Fruit fly (Drosophila melanogaster) whole organism, pupa: ENCODE measurements around the gene Smox.

Experiments
- CG10348 ChIP-seq: fragments of 200-800 bp; sonication (Bioruptor generic); IDR thresholded peaks from 2 replicates; pipeline ENCODE4 v1.3.6; 2022; ENCODE audit warnings: missing biosample characterization, missing genetic modification characterization
- CG12605 ChIP-seq: fragments of 200-800 bp; sonication (Bioruptor generic); IDR thresholded peaks from 2 replicates; pipeline ENCODE4 v1.3.6; 2022; ENCODE audit warnings: missing biosample characterization, missing genetic modification characterization
- CG13204 ChIP-seq: fragments of 200-800 bp; sonication (Bioruptor generic); optimal IDR thresholded peaks from 2 replicates; lab custom pipeline; 2018; ENCODE audit warnings: missing biosample characterization, mild to moderate bottlenecking, missing genetic modification characterization, moderate library complexity
- CG14655 ChIP-seq: fragments of 200-800 bp; sonication (Bioruptor generic); optimal IDR thresholded peaks from 3 replicates; lab custom pipeline; 2017; ENCODE audit warnings: mild to moderate bottlenecking, missing biosample characterization, missing genetic modification reagents, missing genetic modification characterization
- CG15710 ChIP-seq: fragments of 200-800 bp; sonication (Bioruptor generic); optimal IDR thresholded peaks from 2 replicates; lab custom pipeline; 2018; ENCODE audit warnings: missing biosample characterization, mild to moderate bottlenecking, missing genetic modification characterization, moderate library complexity
- CG17806 ChIP-seq: fragments of 200-800 bp; sonication (Bioruptor generic); optimal IDR thresholded peaks from 2 replicates; lab custom pipeline; 2018; ENCODE audit warnings: missing biosample characterization, mild to moderate bottlenecking, missing genetic modification characterization, moderate library complexity
- CG32121 ChIP-seq: fragments of 200-800 bp; sonication (Bioruptor generic); IDR thresholded peaks from 2 replicates; pipeline ENCODE4 v1.3.6; 2022; ENCODE audit warnings: missing biosample characterization, missing genetic modification characterization
- CG34367 ChIP-seq: fragments of 200-800 bp; sonication (Bioruptor generic); optimal IDR thresholded peaks from 2 replicates; lab custom pipeline; 2018; ENCODE audit warnings: missing biosample characterization, mild to moderate bottlenecking, missing genetic modification characterization
- CG4496 ChIP-seq: fragments of 200-800 bp; sonication (Bioruptor generic); IDR thresholded peaks from 3 replicates; pipeline ENCODE4 v1.3.6; 2022; ENCODE audit warnings: missing biosample characterization, missing genetic modification characterization
- CG8159 ChIP-seq: fragments of 200-800 bp; sonication (Bioruptor generic); optimal IDR thresholded peaks from 3 replicates; lab custom pipeline; 2018; ENCODE audit warnings: missing biosample characterization, mild to moderate bottlenecking, missing genetic modification characterization, moderate library complexity
- CG8301 ChIP-seq: fragments of 200-800 bp; sonication (Bioruptor generic); optimal IDR thresholded peaks from 2 replicates; lab custom pipeline; 2018; ENCODE audit warnings: missing biosample characterization, mild to moderate bottlenecking, missing genetic modification characterization
- CG9948 ChIP-seq: fragments of 200-800 bp; sonication (Bioruptor generic); optimal IDR thresholded peaks from 2 replicates; lab custom pipeline; 2018; ENCODE audit warnings: missing biosample characterization, mild to moderate bottlenecking, missing genetic modification characterization, moderate library complexity
- D1 ChIP-seq: fragments of 200-800 bp; sonication (Bioruptor generic); optimal IDR thresholded peaks from 2 replicates; lab custom pipeline; 2018; ENCODE audit warnings: missing biosample characterization, mild to moderate bottlenecking, missing genetic modification characterization, moderate library complexity
- EcR ChIP-seq: fragments of 200-800 bp; sonication (Bioruptor generic); optimal IDR thresholded peaks from 3 replicates; lab custom pipeline; 2019; ENCODE audit warnings: missing biosample characterization, missing genetic modification characterization, mild to moderate bottlenecking, moderate library complexity, missing genetic modification reagents
- Ets98B ChIP-seq: fragments of 200-800 bp; sonication (Bioruptor generic); IDR thresholded peaks from 2 replicates; pipeline ENCODE4 v1.3.6; 2022; ENCODE audit warnings: missing biosample characterization, missing genetic modification characterization
- Pif1A ChIP-seq: fragments of 200-800 bp; sonication (Bioruptor generic); optimal IDR thresholded peaks from 3 replicates; lab custom pipeline; 2016; ENCODE audit warnings: missing biosample characterization, missing genetic modification characterization
- Pif1B ChIP-seq: fragments of 200-800 bp; sonication (Bioruptor generic); optimal IDR thresholded peaks from 3 replicates; lab custom pipeline; 2016; ENCODE audit warnings: missing biosample characterization, missing genetic modification characterization
- Snoo ChIP-seq: fragments of 200-800 bp; sonication (Bioruptor generic); optimal IDR thresholded peaks from 3 replicates; lab custom pipeline; 2017; ENCODE audit warnings: missing biosample characterization, mild to moderate bottlenecking, missing genetic modification characterization, inconsistent platforms
- fd96Ca ChIP-seq: fragments of 200-800 bp; sonication (Bioruptor generic); IDR thresholded peaks from 3 replicates; pipeline ENCODE4 v1.3.6; 2022; ENCODE audit warnings: missing biosample characterization, missing genetic modification characterization
- gl ChIP-seq: fragments of 200-800 bp; sonication (Bioruptor generic); optimal IDR thresholded peaks from 2 replicates; lab custom pipeline; 2018; ENCODE audit warnings: missing biosample characterization, mild to moderate bottlenecking, missing genetic modification characterization
- rn ChIP-seq: fragments of 200-800 bp; sonication (Bioruptor generic); IDR thresholded peaks from 2 replicates; pipeline ENCODE4 v1.3.6; 2022; ENCODE audit warnings: missing biosample characterization, missing genetic modification characterization

The Smox gene

dm6 chrX:8126149-8126548, 15.9 kb downstream of the Smox start:
- TF ChIP-seq fd96Ca: peak; percentile 42; the same call in 1 of the 3 replicates
- peak; percentile 30 for TF ChIP-seq Ets98B (GFP tag; lab: Robert Waterston, UW)
- TF ChIP-seq D1 (tag; lab: Kevin White, UChicago): no peak
- peak; percentile 28 for TF ChIP-seq CG8301 (tag; lab: Kevin White, UChicago)
- TF ChIP-seq, all 21 proteins: peak for 3

dm6 chrX:8125224-8125649, 16.8 kb downstream of the Smox start:
- TF ChIP-seq CG14655 (GFP tag; lab: Kevin White, UChicago) (peak; percentile 45), CG8159 (tag; lab: Kevin White, UChicago) (no peak), gl (tag; lab: Kevin White, UChicago) (no peak), fd96Ca (no peak), EcR (no peak), CG17806 (tag; lab: Kevin White, UChicago) (no peak), Pif1B (no peak), CG34367 (no peak), D1 (tag; lab: Kevin White, UChicago) (no peak), CG9948 (tag; lab: Kevin White, UChicago) (no peak), Pif1A (GFP tag; lab: Kevin White, UChicago) (no peak), CG15710 (tag; lab: Kevin White, UChicago) (no peak), CG4496 (GFP tag; lab: Robert Waterston, UW) (0 out of 3 replicates have a peak, but pooled peaks have one; percentile 37), CG32121 (GFP tag; lab: Robert Waterston, UW) (peak; percentile 24; the same call in 1 of the 2 replicates), CG8301 (tag; lab: Kevin White, UChicago) (peak; percentile 8), Ets98B (GFP tag; lab: Robert Waterston, UW) (0 out of 2 replicates have a peak, but pooled peaks have one; percentile 13), CG10348 (GFP tag; lab: Robert Waterston, UW) (no peak), Snoo (tag; lab: Kevin White, UChicago) (no peak), rn (GFP tag; lab: Robert Waterston, UW) (0 out of 2 replicates have a peak, but pooled peaks have one; percentile 15), CG12605 (no peak), CG13204 (GFP tag; lab: Kevin White, UChicago) (no peak)
- TF ChIP-seq, all 21 proteins: peak for 6

dm6 chrX:8122834-8123233, 19.2 kb downstream of the Smox start:
- peak; percentile 57; the same call in 2 of the 3 replicates for TF ChIP-seq fd96Ca
- peak; percentile 50 for TF ChIP-seq CG8159 (tag; lab: Kevin White, UChicago)
- TF ChIP-seq CG8301 (tag; lab: Kevin White, UChicago): peak; percentile 65
- TF ChIP-seq CG4496 (GFP tag; lab: Robert Waterston, UW): peak; percentile 60; the same call in 1 of the 3 replicates
- TF ChIP-seq CG9948 (tag; lab: Kevin White, UChicago): peak; percentile 38
- peak; percentile 38 for TF ChIP-seq Pif1A (GFP tag; lab: Kevin White, UChicago)
- no peak for TF ChIP-seq D1 (tag; lab: Kevin White, UChicago)
- TF ChIP-seq CG12605: peak; percentile 18
- peak; percentile 66 for TF ChIP-seq CG14655 (GFP tag; lab: Kevin White, UChicago)
- no peak for TF ChIP-seq Snoo (tag; lab: Kevin White, UChicago)
- TF ChIP-seq CG32121 (GFP tag; lab: Robert Waterston, UW): peak; percentile 62
- peak; percentile 33 for TF ChIP-seq CG17806 (tag; lab: Kevin White, UChicago)
- no peak for TF ChIP-seq rn (GFP tag; lab: Robert Waterston, UW)
- 0 out of 2 replicates have a peak, but pooled peaks have one; percentile 40 for TF ChIP-seq Ets98B (GFP tag; lab: Robert Waterston, UW)
- TF ChIP-seq EcR: no peak
- TF ChIP-seq CG10348 (GFP tag; lab: Robert Waterston, UW): no peak
- peak; percentile 49 for TF ChIP-seq Pif1B
- peak; percentile 21 for TF ChIP-seq CG34367
- no peak for TF ChIP-seq gl (tag; lab: Kevin White, UChicago)
- no peak for TF ChIP-seq CG13204 (GFP tag; lab: Kevin White, UChicago)
- TF ChIP-seq CG15710 (tag; lab: Kevin White, UChicago): peak; percentile 38

dm6 chrX:8120939-8121338, 21.1 kb downstream of the Smox start, which contains the start of gene CG2260:
Gene CG2260 (minus strand): TSS chrX:8121147.
- TF ChIP-seq CG14655 (GFP tag; lab: Kevin White, UChicago): no peak
- TF ChIP-seq fd96Ca: no peak
- no peak for TF ChIP-seq rn (GFP tag; lab: Robert Waterston, UW)
- no peak for TF ChIP-seq Pif1A (GFP tag; lab: Kevin White, UChicago)
- no peak for TF ChIP-seq CG34367
- no peak for TF ChIP-seq Ets98B (GFP tag; lab: Robert Waterston, UW)
- TF ChIP-seq CG10348 (GFP tag; lab: Robert Waterston, UW): no peak
- no peak for TF ChIP-seq Snoo (tag; lab: Kevin White, UChicago)
- no peak for TF ChIP-seq CG8159 (tag; lab: Kevin White, UChicago)
- no peak for TF ChIP-seq gl (tag; lab: Kevin White, UChicago)
- TF ChIP-seq EcR: no peak
- no peak for TF ChIP-seq CG9948 (tag; lab: Kevin White, UChicago)
- no peak for TF ChIP-seq CG13204 (GFP tag; lab: Kevin White, UChicago)
- no peak for TF ChIP-seq CG12605
- TF ChIP-seq CG15710 (tag; lab: Kevin White, UChicago): no peak

dm6 chrX:8116813-8117212, 25.3 kb downstream of the Smox start, which contains the start of gene CG1575:
Gene CG1575 (plus strand): TSS chrX:8117012.
- TF ChIP-seq CG4496 (GFP tag; lab: Robert Waterston, UW) (no peak), CG32121 (GFP tag; lab: Robert Waterston, UW) (no peak), CG8159 (tag; lab: Kevin White, UChicago) (no peak), Ets98B (GFP tag; lab: Robert Waterston, UW) (no peak), CG34367 (no peak), EcR (no peak), CG9948 (tag; lab: Kevin White, UChicago) (no peak), gl (tag; lab: Kevin White, UChicago) (no peak), CG17806 (tag; lab: Kevin White, UChicago) (no peak), rn (GFP tag; lab: Robert Waterston, UW) (no peak), Pif1B (no peak), CG12605 (no peak)
